Worm (Caenorhabditis elegans) whole organism, L4 larva: ENCODE results near the gene unc-36.

Experiments used
- ama-1 ChIP-seq: fragments of 150-350 bp; optimal IDR thresholded peaks from 2 replicates; lab custom pipeline; 2014; ENCODE audit warnings: inconsistent platforms, mixed read lengths
- daf-16 ChIP-seq, 3 experiments: sonication (generic microtip); optimal IDR thresholded peaks; 2 replicates each; lab custom pipeline; 2016 to 2017; ENCODE audit warnings: missing genetic modification characterization in 3 of 3, missing genetic modification reagents in 3 of 3, mild to moderate bottlenecking in 2 of 3, missing compliant biosample characterization in 2 of 3, missing biosample characterization in 1 of 3, moderate library complexity in 1 of 3
- nhr-28 ChIP-seq: fragments of 150-350 bp; optimal IDR thresholded peaks from 2 replicates; lab custom pipeline; 2014; ENCODE audit warnings: missing biosample characterization, missing genetic modification characterization

DNA sequence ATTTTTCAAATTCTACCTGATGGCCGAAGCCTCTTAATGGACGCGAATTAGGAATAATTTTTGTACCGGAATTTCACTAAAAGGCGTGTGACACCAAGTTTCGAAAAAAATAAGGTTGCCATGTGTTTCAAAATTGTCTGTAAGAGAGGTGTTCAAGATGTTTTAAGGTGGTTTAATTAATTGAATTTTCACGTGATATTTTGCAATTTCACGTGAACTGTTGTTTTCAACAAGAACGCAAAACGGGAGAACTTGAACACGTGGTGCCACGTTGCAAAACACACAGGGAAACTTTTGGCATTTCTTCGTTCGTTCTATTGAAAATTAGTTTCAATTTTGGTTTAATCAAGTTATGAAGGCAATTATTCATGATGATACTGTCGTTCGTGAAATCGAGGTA lies 19.4 kb downstream of the unc-36 start, which contains the start of gene spc-2:
- TF ChIP-seq nhr-28 (tag; lab: Kevin White, UChicago) (no peak), ama-1 (lab: Kevin White, UChicago) (no peak), daf-16 (GFP tag; optimal IDR thresholded peaks at IDR 0.05; lab: Kevin White, UChicago) (no peak), daf-16 (tag; optimal IDR thresholded peaks at IDR 0.05; lab: Kevin White, UChicago) (no peak)
